Fruit fly (Drosophila melanogaster) S2 (cell line): ENCODE data around the gene unc-119.

ENCODE experiments used
- CG8478 ChIP-seq: fragments of >200 bp; optimal IDR thresholded peaks from 2 replicates; lab custom pipeline; 2018
- CTCF ChIP-seq, 2 experiments: fragments of >200 bp; optimal IDR thresholded peaks; 2 replicates each; lab custom pipeline; 2018

DNA sequence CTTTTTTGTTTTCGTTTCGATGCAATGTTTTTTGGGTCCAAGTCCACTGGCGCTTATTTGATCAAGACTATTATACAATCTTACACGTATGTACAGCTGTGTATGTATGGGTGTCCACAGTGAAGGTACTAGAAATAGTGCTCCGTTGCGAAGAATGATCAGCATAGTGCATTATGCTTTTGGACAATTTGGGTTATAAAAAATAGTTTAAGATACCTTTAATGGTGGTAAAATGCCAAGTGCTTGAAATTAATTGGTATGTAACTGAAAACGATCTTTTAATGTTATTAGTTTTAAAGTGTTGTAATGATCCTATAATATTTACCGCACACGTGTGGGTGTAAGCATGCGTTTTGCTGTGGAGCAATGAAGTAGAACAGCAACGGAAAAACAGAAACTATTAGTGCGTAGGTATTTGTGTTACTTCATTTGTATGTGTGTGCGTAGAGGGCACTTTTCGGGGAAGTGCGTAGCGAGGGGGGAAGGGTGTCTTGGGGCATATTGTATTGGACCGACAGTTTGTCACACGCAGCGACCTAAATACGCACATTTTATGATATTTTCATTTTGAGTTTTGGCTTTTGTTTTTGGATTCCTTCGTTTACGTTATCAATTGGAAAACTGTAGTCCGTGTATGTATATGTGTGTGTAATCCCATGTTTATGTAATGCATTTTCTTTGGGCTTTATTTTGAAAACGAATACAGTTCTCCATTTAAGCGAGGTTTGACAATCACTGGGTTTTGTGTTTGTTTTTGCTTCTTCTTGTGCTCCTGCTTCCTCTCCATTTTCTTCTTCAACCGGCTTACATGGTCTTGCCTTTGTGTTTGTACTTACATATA is 45.2 kb upstream of the unc-119 start:
- TF ChIP-seq CTCF (optimal IDR thresholded peaks at IDR 0.05; lab: Kevin White, UChicago): no peak
- no peak for TF ChIP-seq CG8478 (lab: Kevin White, UChicago)
